Fruit fly (Drosophila melanogaster): Measurements from ENCODE around the gene CG12605.

CG12605 gene

DNA sequence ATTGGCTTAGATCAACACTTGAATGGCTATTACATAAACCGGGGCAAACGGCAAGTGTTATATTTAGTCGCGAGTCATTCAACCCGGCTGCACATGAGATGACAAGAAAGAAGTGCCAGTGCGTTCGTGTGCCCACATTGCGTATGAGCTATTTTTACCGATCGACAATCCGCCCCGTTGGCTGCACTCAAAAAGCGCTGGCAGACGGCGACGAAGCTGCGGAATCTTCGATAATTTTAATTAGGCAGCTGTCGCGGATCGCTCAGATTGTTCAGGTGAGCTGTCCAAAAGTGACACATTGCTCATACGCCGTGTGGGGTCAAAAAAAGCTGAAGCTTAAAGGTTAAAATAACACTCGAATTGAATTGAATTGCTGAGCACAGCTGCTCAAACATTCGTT lies 30.5 kb downstream of the CG12605 start:
- no peak for TF ChIP-seq rn (GFP tag; IDR thresholded peaks at IDR 0.05)
- TF ChIP-seq Snoo (tag; optimal IDR thresholded peaks at IDR 0.05), result peak; percentile 3
- no peak for TF ChIP-seq CG4496 (GFP tag; IDR thresholded peaks at IDR 0.05)
- no peak for TF ChIP-seq fd96Ca (GFP tag; IDR thresholded peaks at IDR 0.05)
- peak; percentile 31 for TF ChIP-seq CG14655 (GFP tag; optimal IDR thresholded peaks at IDR 0.05)

DNA sequence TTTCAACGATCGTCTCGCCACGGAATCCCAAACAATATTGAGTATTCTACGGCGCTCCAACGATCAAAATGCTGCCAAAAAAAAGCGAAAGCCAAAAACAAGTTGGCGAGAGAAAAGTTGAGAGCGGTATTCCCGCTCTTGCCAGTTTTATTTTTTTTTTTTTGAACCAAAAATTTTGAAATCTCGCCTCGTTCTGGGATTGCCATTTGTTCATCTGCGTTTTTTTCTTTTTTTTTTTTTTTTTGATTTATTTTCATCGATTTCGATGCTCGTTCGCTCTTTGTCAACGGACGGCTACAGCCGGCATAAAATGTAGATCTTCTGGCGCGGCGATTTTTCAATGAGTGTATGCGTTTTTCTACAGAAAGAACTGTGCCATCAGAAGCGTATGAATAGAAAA lies 31.0 kb downstream of the CG12605 start:
- no peak for TF ChIP-seq CG8301 (tag; optimal IDR thresholded peaks at IDR 0.05)
- no peak for TF ChIP-seq CG9948 (tag; optimal IDR thresholded peaks at IDR 0.05)
- TF ChIP-seq Pif1B (GFP tag; optimal IDR thresholded peaks at IDR 0.05), result no peak
- TF ChIP-seq gl (tag; optimal IDR thresholded peaks at IDR 0.05), result no peak
- no peak for TF ChIP-seq CG17806 (tag; optimal IDR thresholded peaks at IDR 0.05)
- TF ChIP-seq CG8159 (tag; optimal IDR thresholded peaks at IDR 0.05), result no peak
- TF ChIP-seq CG32121 (GFP tag; IDR thresholded peaks at IDR 0.05), result peak; percentile 53
- peak; percentile 9 for TF ChIP-seq CG14655 (GFP tag; optimal IDR thresholded peaks at IDR 0.05)
- peak; percentile 52 for TF ChIP-seq Pif1A (GFP tag; optimal IDR thresholded peaks at IDR 0.05)
- TF ChIP-seq CG10348 (GFP tag; IDR thresholded peaks at IDR 0.05), result no peak
- no peak for TF ChIP-seq EcR (GFP tag; optimal IDR thresholded peaks at IDR 0.05)
- peak; percentile 66; the same call in 2 of the 3 replicates for TF ChIP-seq CG4496 (GFP tag; IDR thresholded peaks at IDR 0.05)
- no peak for TF ChIP-seq CG15710 (tag; optimal IDR thresholded peaks at IDR 0.05)
- TF ChIP-seq rn (GFP tag; IDR thresholded peaks at IDR 0.05), result no peak
- no peak for TF ChIP-seq Snoo (tag; optimal IDR thresholded peaks at IDR 0.05)
- no peak for TF ChIP-seq CG13204 (GFP tag; optimal IDR thresholded peaks at IDR 0.05)
- peak; percentile 76 for TF ChIP-seq Ets98B (GFP tag; IDR thresholded peaks at IDR 0.05)
- peak; percentile 58; the same call in 2 of the 3 replicates for TF ChIP-seq fd96Ca (GFP tag; IDR thresholded peaks at IDR 0.05)
- TF ChIP-seq D1 (tag; optimal IDR thresholded peaks at IDR 0.05), result no peak
- no peak for TF ChIP-seq CG34367 (tag; optimal IDR thresholded peaks at IDR 0.05)
- TF ChIP-seq CG12605 (GFP tag; IDR thresholded peaks at IDR 0.05), result peak; percentile 88

- TF ChIP-seq EcR (GFP tag; optimal IDR thresholded peaks at IDR 0.05) (no peak), CG15710 (tag; optimal IDR thresholded peaks at IDR 0.05) (no peak), CG9948 (tag; optimal IDR thresholded peaks at IDR 0.05) (no peak), CG32121 (GFP tag; IDR thresholded peaks at IDR 0.05) (no peak), CG8159 (tag; optimal IDR thresholded peaks at IDR 0.05) (no peak), fd96Ca (GFP tag; IDR thresholded peaks at IDR 0.05) (no peak), CG4496 (GFP tag; IDR thresholded peaks at IDR 0.05) (no peak), CG14655 (GFP tag; optimal IDR thresholded peaks at IDR 0.05) (no peak), Ets98B (GFP tag; IDR thresholded peaks at IDR 0.05) (no peak), Snoo (tag; optimal IDR thresholded peaks at IDR 0.05) (no peak), D1 (tag; optimal IDR thresholded peaks at IDR 0.05) (no peak)
Measured at dm6 chr3L:3932742-3933289, 31.8 kb downstream of the CG12605 start.

dm6 chr3L:3931778-3932177 lies 32.8 kb downstream of the CG12605 start:
- no peak for TF ChIP-seq Ets98B (GFP tag; IDR thresholded peaks at IDR 0.05)
- no peak for TF ChIP-seq CG10348 (GFP tag; IDR thresholded peaks at IDR 0.05)

DNA sequence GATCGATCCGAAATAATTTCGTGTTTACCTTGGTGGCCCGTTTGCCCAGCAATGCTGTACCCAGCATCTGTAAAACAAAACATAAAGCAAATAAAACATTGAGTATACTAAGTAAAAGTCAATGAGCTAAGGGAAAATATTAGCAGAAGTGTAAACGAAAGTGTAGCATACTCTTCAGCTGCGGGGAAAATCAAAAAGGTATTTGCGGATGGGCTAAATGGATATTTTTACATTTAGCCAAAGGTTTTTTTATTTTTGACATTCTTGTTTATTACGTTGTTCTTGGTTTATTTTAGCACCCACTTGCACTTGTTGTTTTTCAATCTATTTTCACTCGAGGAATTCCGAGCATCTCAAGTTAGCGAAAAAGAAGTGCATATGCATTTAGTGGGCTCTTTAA lies 33.6 kb downstream of the CG12605 start:
- TF ChIP-seq CG15710 (tag; optimal IDR thresholded peaks at IDR 0.05) (no peak), CG32121 (GFP tag; IDR thresholded peaks at IDR 0.05) (peak; percentile 53), CG13204 (GFP tag; optimal IDR thresholded peaks at IDR 0.05) (no peak), D1 (tag; optimal IDR thresholded peaks at IDR 0.05) (no peak), CG14655 (GFP tag; optimal IDR thresholded peaks at IDR 0.05) (no peak), fd96Ca (GFP tag; IDR thresholded peaks at IDR 0.05) (no peak), CG34367 (tag; optimal IDR thresholded peaks at IDR 0.05) (no peak), Pif1B (GFP tag; optimal IDR thresholded peaks at IDR 0.05) (no peak), CG8301 (tag; optimal IDR thresholded peaks at IDR 0.05) (no peak), gl (tag; optimal IDR thresholded peaks at IDR 0.05) (no peak), CG17806 (tag; optimal IDR thresholded peaks at IDR 0.05) (no peak), rn (GFP tag; IDR thresholded peaks at IDR 0.05) (no peak), CG10348 (GFP tag; IDR thresholded peaks at IDR 0.05) (no peak), CG4496 (GFP tag; IDR thresholded peaks at IDR 0.05) (0 out of 3 replicates have a peak, but pooled peaks have one; percentile 52), Ets98B (GFP tag; IDR thresholded peaks at IDR 0.05) (no peak), CG12605 (GFP tag; IDR thresholded peaks at IDR 0.05) (no peak), CG8159 (tag; optimal IDR thresholded peaks at IDR 0.05) (no peak), Pif1A (GFP tag; optimal IDR thresholded peaks at IDR 0.05) (no peak), EcR (GFP tag; optimal IDR thresholded peaks at IDR 0.05) (peak; percentile 3)

DNA sequence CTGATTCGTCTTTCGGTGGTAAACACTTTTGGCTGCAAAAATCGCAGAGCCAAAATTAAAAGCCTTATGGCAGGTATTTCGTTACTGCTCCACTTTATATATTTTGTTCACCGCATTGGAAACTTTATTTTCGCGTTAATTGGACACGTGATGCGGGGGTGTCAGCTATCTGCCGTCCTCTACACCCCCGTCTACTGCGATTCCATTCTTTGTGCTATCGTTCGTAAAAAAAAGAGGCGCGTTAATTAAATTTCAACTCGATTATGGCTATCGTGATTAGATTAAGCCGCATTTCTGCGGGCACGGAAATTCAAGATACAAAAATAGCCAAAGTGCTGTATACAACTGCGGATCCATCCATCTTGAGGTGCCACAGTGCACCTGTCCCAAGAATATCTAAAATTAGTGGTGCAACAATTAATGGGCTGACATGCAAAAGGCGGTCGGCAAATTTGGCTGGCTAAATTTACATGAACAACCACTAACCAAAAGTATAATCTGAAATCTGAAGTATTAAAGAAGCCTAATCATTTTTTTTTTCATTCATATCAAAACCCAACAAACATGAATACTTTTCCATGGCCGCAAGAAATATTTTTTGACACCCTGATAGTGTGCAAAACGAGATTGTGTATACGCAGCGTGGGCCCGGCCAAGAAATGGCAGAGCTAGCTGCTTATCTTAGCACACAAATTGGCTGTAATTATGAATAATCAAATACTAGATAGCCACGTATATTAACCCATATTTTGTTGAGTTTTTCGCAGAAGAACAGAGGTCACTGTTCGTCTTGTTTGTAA lies 34.4 kb downstream of the CG12605 start:
- TF ChIP-seq CG13204 (GFP tag; optimal IDR thresholded peaks at IDR 0.05), result no peak
- no peak for TF ChIP-seq CG9948 (tag; optimal IDR thresholded peaks at IDR 0.05)
- TF ChIP-seq CG34367 (tag; optimal IDR thresholded peaks at IDR 0.05), result no peak
- no peak for TF ChIP-seq Pif1A (GFP tag; optimal IDR thresholded peaks at IDR 0.05)
- TF ChIP-seq gl (tag; optimal IDR thresholded peaks at IDR 0.05), result no peak
- TF ChIP-seq EcR (GFP tag; optimal IDR thresholded peaks at IDR 0.05), result no peak
- no peak for TF ChIP-seq Ets98B (GFP tag; IDR thresholded peaks at IDR 0.05)
- no peak for TF ChIP-seq rn (GFP tag; IDR thresholded peaks at IDR 0.05)
- no peak for TF ChIP-seq CG32121 (GFP tag; IDR thresholded peaks at IDR 0.05)
- no peak for TF ChIP-seq CG8159 (tag; optimal IDR thresholded peaks at IDR 0.05)

All from whole organism, pupa.